Fruit fly (Drosophila melanogaster) whole organism, embryonic: ENCODE data around the gene CG5509.

Source experiments
- CG11247 ChIP-seq: fragments of 200-800 bp; sonication (Bioruptor generic); IDR thresholded peaks from 2 replicates; pipeline ENCODE4 v1.3.6; 2022; ENCODE audit warnings: missing biosample characterization, missing genetic modification characterization
- CG1233 ChIP-seq: fragments of 200-800 bp; sonication (Bioruptor generic); optimal IDR thresholded peaks from 4 replicates; lab custom pipeline; 2018; ENCODE audit warnings: missing biosample characterization, mild to moderate bottlenecking, missing genetic modification characterization
- CG12659 ChIP-seq: fragments of 200-800 bp; sonication (Bioruptor generic); optimal IDR thresholded peaks from 3 replicates; lab custom pipeline; 2017; ENCODE audit warnings: mild to moderate bottlenecking, missing biosample characterization, missing genetic modification reagents, missing genetic modification characterization
- CG17186 ChIP-seq: fragments of 200-800 bp; sonication (Bioruptor generic); optimal IDR thresholded peaks from 3 replicates; lab custom pipeline; 2017; ENCODE audit warnings: missing biosample characterization, missing genetic modification reagents, missing genetic modification characterization
- CG17568 ChIP-seq: fragments of 200-800 bp; sonication (Bioruptor generic); optimal IDR thresholded peaks from 2 replicates; lab custom pipeline; 2018; ENCODE audit warnings: missing biosample characterization, mild to moderate bottlenecking, missing genetic modification characterization, moderate library complexity
- CG17829 ChIP-seq: fragments of 200-800 bp; optimal IDR thresholded peaks from 2 replicates; lab custom pipeline; 2019; ENCODE audit warnings: missing biosample characterization, mild to moderate bottlenecking, missing genetic modification characterization, moderate library complexity
- CG18599 ChIP-seq: fragments of 200-800 bp; sonication (Bioruptor generic); optimal IDR thresholded peaks from 3 replicates; lab custom pipeline; 2017; ENCODE audit warnings: missing biosample characterization, missing genetic modification characterization, mild to moderate bottlenecking, moderate library complexity, missing genetic modification reagents
- CG2116 ChIP-seq: fragments of 200-800 bp; sonication (Bioruptor generic); optimal IDR thresholded peaks from 3 replicates; lab custom pipeline; 2018; ENCODE audit warnings: missing biosample characterization, mild to moderate bottlenecking, missing genetic modification characterization
- CG2712 ChIP-seq: fragments of 200-800 bp; optimal IDR thresholded peaks from 3 replicates; lab custom pipeline; 2019; ENCODE audit warnings: missing biosample characterization, mild to moderate bottlenecking, missing genetic modification characterization, moderate library complexity
- CG31224 ChIP-seq: fragments of 200-800 bp; sonication (Bioruptor generic); IDR thresholded peaks from 2 replicates; pipeline ENCODE4 v1.3.6; 2022; ENCODE audit warnings: missing biosample characterization, missing genetic modification characterization
- CG34224 ChIP-seq: fragments of 200-800 bp; sonication (Bioruptor generic); IDR thresholded peaks from 3 replicates; pipeline ENCODE4 v1.3.6; 2022; ENCODE audit warnings: missing biosample characterization, missing genetic modification characterization; ENCODE audit not compliant: partially characterized antibody
- CG34376 ChIP-seq: fragments of 200-800 bp; sonication (Bioruptor generic); optimal IDR thresholded peaks from 2 replicates; lab custom pipeline; 2018; ENCODE audit warnings: missing biosample characterization, mild to moderate bottlenecking, missing genetic modification characterization
- CG34422 ChIP-seq: fragments of 200-800 bp; sonication (Bioruptor generic); IDR thresholded peaks from 3 replicates; pipeline ENCODE4 v1.3.6; 2022; ENCODE audit warnings: missing biosample characterization, missing genetic modification characterization
- CG5245 ChIP-seq: fragments of 200-800 bp; sonication (Bioruptor generic); optimal IDR thresholded peaks from 3 replicates; lab custom pipeline; 2016; ENCODE audit warnings: missing biosample characterization, missing genetic modification characterization
- CG8765 ChIP-seq: fragments of 200-800 bp; sonication (Bioruptor generic); IDR thresholded peaks from 2 replicates; pipeline ENCODE4 v1.3.6; 2022; ENCODE audit warnings: missing biosample characterization, missing genetic modification characterization
- Doc3 ChIP-seq: fragments of 200-800 bp; sonication (Bioruptor generic); IDR thresholded peaks from 3 replicates; pipeline ENCODE4 v1.3.6; 2022; ENCODE audit warnings: missing biosample characterization, missing genetic modification characterization; ENCODE audit not compliant: partially characterized antibody
- Gsc ChIP-seq: fragments of 200-800 bp; sonication (Bioruptor generic); IDR thresholded peaks from 2 replicates; pipeline ENCODE4 v1.3.6; 2022; ENCODE audit warnings: missing biosample characterization, missing genetic modification characterization
- H2.0 ChIP-seq: fragments of 200-800 bp; sonication (Bioruptor generic); IDR thresholded peaks from 2 replicates; pipeline ENCODE4 v1.3.6; 2022; ENCODE audit warnings: missing biosample characterization, missing genetic modification characterization
- HHEX ChIP-seq: fragments of 200-800 bp; sonication (Bioruptor generic); optimal IDR thresholded peaks from 3 replicates; lab custom pipeline; 2017; ENCODE audit warnings: missing biosample characterization, mild to moderate bottlenecking, missing genetic modification characterization, missing genetic modification reagents
- HLH3B ChIP-seq: fragments of 200-800 bp; sonication (Bioruptor generic); IDR thresholded peaks from 2 replicates; pipeline ENCODE4 v1.3.6; 2022; ENCODE audit warnings: missing biosample characterization, missing genetic modification characterization
- HLH4C ChIP-seq: fragments of 200-800 bp; sonication (Bioruptor generic); IDR thresholded peaks from 3 replicates; pipeline ENCODE4 v1.3.6; 2022; ENCODE audit warnings: missing biosample characterization, missing genetic modification characterization; ENCODE audit not compliant: partially characterized antibody
- Hr39 ChIP-seq: fragments of >200 bp; optimal IDR thresholded peaks from 2 replicates; lab custom pipeline; 2017
- Hr51 ChIP-seq, 2 experiments: fragments of 200-800 bp; sonication (Bioruptor generic); optimal IDR thresholded peaks; 2 replicates in 1 of 2; 3 replicates in 1 of 2; lab custom pipeline; 2016 to 2018; ENCODE audit warnings: missing biosample characterization in 2 of 2, missing genetic modification characterization in 2 of 2, mild to moderate bottlenecking in 1 of 2, moderate library complexity in 1 of 2
- Kr ChIP-seq: fragments of 200-800 bp; sonication (Bioruptor generic); optimal IDR thresholded peaks from 2 replicates; lab custom pipeline; 2017; ENCODE audit warnings: missing biosample characterization, mild to moderate bottlenecking, missing genetic modification characterization
- NK7.1 ChIP-seq: fragments of 200-800 bp; sonication (Bioruptor generic); optimal IDR thresholded peaks from 3 replicates; lab custom pipeline; 2016; ENCODE audit warnings: missing biosample characterization, missing genetic modification characterization
- Nf-YA ChIP-seq: fragments of 200-800 bp; sonication (Bioruptor generic); IDR thresholded peaks from 2 replicates; pipeline ENCODE4 v1.3.6; 2022; ENCODE audit warnings: missing biosample characterization, missing genetic modification characterization
- Oaz ChIP-seq: fragments of 200-800 bp; sonication (Bioruptor generic); IDR thresholded peaks from 2 replicates; pipeline ENCODE4 v1.3.6; 2022; ENCODE audit warnings: missing biosample characterization, missing genetic modification characterization
- Rx ChIP-seq: fragments of 200-800 bp; sonication (Bioruptor generic); IDR thresholded peaks from 2 replicates; pipeline ENCODE4 v1.3.6; 2022; ENCODE audit warnings: missing biosample characterization, missing genetic modification characterization
- Trl ChIP-seq, 3 experiments: fragments of >200 bp in 2 of 3; fragments of 200-800 bp in 1 of 3; sonication (Bioruptor generic) in 1 of 3; optimal IDR thresholded peaks; 2 replicates in 1 of 3; 3 replicates in 2 of 3; lab custom pipeline; 2016 to 2017; ENCODE audit warnings: missing biosample characterization in 1 of 3, missing genetic modification characterization in 1 of 3
- Xbp1 ChIP-seq: fragments of 200-800 bp; sonication (Bioruptor generic); optimal IDR thresholded peaks from 3 replicates; lab custom pipeline; 2016; ENCODE audit warnings: missing biosample characterization, mild to moderate bottlenecking, missing genetic modification characterization
- bowl ChIP-seq: fragments of 200-800 bp; sonication (Bioruptor generic); IDR thresholded peaks from 2 replicates; pipeline ENCODE4 v1.3.6; 2022; ENCODE audit warnings: missing biosample characterization, missing genetic modification characterization
- caup ChIP-seq: fragments of 200-800 bp; sonication (Bioruptor generic); optimal IDR thresholded peaks from 3 replicates; lab custom pipeline; 2017; ENCODE audit warnings: missing biosample characterization, mild to moderate bottlenecking, missing genetic modification characterization, moderate library complexity; ENCODE audit not compliant: severe bottlenecking
- crp ChIP-seq, 2 experiments: fragments of 200-800 bp; sonication (Bioruptor generic); optimal IDR thresholded peaks; 2 replicates in 1 of 2; 3 replicates in 1 of 2; lab custom pipeline; 2017; ENCODE audit warnings: missing biosample characterization in 2 of 2, missing genetic modification characterization in 2 of 2, mild to moderate bottlenecking in 1 of 2, moderate library complexity in 1 of 2
- disco-r ChIP-seq: fragments of 200-800 bp; sonication (Bioruptor generic); optimal IDR thresholded peaks from 2 replicates; lab custom pipeline; 2016; ENCODE audit warnings: missing biosample characterization, missing genetic modification characterization
- gem ChIP-seq: fragments of 200-800 bp; sonication (Bioruptor generic); optimal IDR thresholded peaks from 2 replicates; lab custom pipeline; 2019; ENCODE audit warnings: missing biosample characterization, mild to moderate bottlenecking, missing genetic modification characterization, moderate library complexity
- ham ChIP-seq: fragments of 200-800 bp; sonication (Bioruptor generic); IDR thresholded peaks from 2 replicates; pipeline ENCODE4 v1.3.6; 2022; ENCODE audit warnings: missing biosample characterization, missing genetic modification characterization
- klu ChIP-seq: fragments of 200-800 bp; sonication (Bioruptor generic); IDR thresholded peaks from 2 replicates; pipeline ENCODE4 v1.3.6; 2022; ENCODE audit warnings: missing biosample characterization, missing genetic modification characterization
- lbe ChIP-seq: fragments of 200-800 bp; sonication (Bioruptor generic); optimal IDR thresholded peaks from 2 replicates; lab custom pipeline; 2016; ENCODE audit warnings: missing biosample characterization, mild to moderate bottlenecking, missing genetic modification characterization
- maf-S ChIP-seq: fragments of 200-800 bp; sonication (Bioruptor generic); optimal IDR thresholded peaks from 2 replicates; lab custom pipeline; 2016; ENCODE audit warnings: missing biosample characterization, missing genetic modification characterization
- odd ChIP-seq: fragments of 200-800 bp; sonication (Bioruptor generic); optimal IDR thresholded peaks from 2 replicates; lab custom pipeline; 2017; ENCODE audit warnings: missing biosample characterization, mild to moderate bottlenecking, missing genetic modification characterization
- otp ChIP-seq: fragments of 200-800 bp; sonication (Bioruptor generic); IDR thresholded peaks from 3 replicates; pipeline ENCODE4, ENCODE4 v1.3.6; 2022; ENCODE audit warnings: missing biosample characterization, missing genetic modification characterization
- pb ChIP-seq: fragments of 200-800 bp; sonication (Bioruptor generic); optimal IDR thresholded peaks from 3 replicates; lab custom pipeline; 2016; ENCODE audit warnings: missing biosample characterization, missing genetic modification characterization
- phol ChIP-seq: fragments of 200-800 bp; sonication (Bioruptor generic); optimal IDR thresholded peaks from 3 replicates; lab custom pipeline; 2018; ENCODE audit warnings: missing biosample characterization, mild to moderate bottlenecking, missing genetic modification characterization, moderate library complexity
- prd ChIP-seq, 3 experiments: fragments of >200 bp in 2 of 3; fragments of 200-800 bp in 1 of 3; sonication (Bioruptor generic) in 1 of 3; optimal IDR thresholded peaks in 2 of 3; IDR thresholded peaks in 1 of 3; 2 replicates in 2 of 3; 3 replicates in 1 of 3; pipeline versions ENCODE4 v1.3.6 to Lab custom; 2017 to 2022; ENCODE audit warnings: missing biosample characterization in 1 of 3, missing genetic modification characterization in 1 of 3
- psq ChIP-seq: fragments of 200-800 bp; sonication (Bioruptor generic); optimal IDR thresholded peaks from 2 replicates; lab custom pipeline; 2017; ENCODE audit warnings: missing biosample characterization, missing genetic modification characterization
- pzg ChIP-seq: fragments of 200-800 bp; sonication (Bioruptor generic); optimal IDR thresholded peaks from 3 replicates; lab custom pipeline; 2018; ENCODE audit warnings: missing biosample characterization, mild to moderate bottlenecking, missing genetic modification characterization, moderate library complexity
- rib ChIP-seq: fragments of 200-800 bp; sonication (Bioruptor generic); IDR thresholded peaks from 2 replicates; pipeline ENCODE4 v1.3.6; 2022; ENCODE audit warnings: missing biosample characterization, missing genetic modification characterization
- shn ChIP-seq: fragments of 200-800 bp; sonication (Bioruptor generic); optimal IDR thresholded peaks from 3 replicates; lab custom pipeline; 2016; ENCODE audit warnings: missing biosample characterization, missing genetic modification characterization
- tgo ChIP-seq: fragments of 200-800 bp; sonication (Bioruptor generic); IDR thresholded peaks from 3 replicates; pipeline ENCODE4 v1.3.6; 2022; ENCODE audit warnings: missing biosample characterization, missing genetic modification characterization

Gene CG5509

dm6 chr3R:12402935-12403334 is 49.3 kb upstream of the CG5509 start (continued):
- peak; percentile 99 for TF ChIP-seq CG18599 (GFP tag; lab: Kevin White, UChicago)
- TF ChIP-seq CG12659 (GFP tag; lab: Kevin White, UChicago) = peak; percentile 97
- peak; percentile 97 for TF ChIP-seq CG17568 (GFP tag; lab: Kevin White, UChicago)
- peak; percentile 96 for TF ChIP-seq H2.0 (GFP tag; lab: Robert Waterston, UW)
- TF ChIP-seq Rx (GFP tag; lab: Robert Waterston, UW) = peak; percentile 94
- peak; percentile 95 for TF ChIP-seq bowl
- 0 out of 3 replicates have a peak, but pooled peaks have one; percentile 44 for TF ChIP-seq Doc3 (GFP tag; lab: Robert Waterston, UW)
- peak; percentile 97 for TF ChIP-seq caup (GFP tag; lab: Kevin White, UChicago)
- peak; percentile 95 for TF ChIP-seq otp (GFP tag; lab: Robert Waterston, UW)
- TF ChIP-seq CG17186 (GFP tag; lab: Kevin White, UChicago) = peak; percentile 97
- peak; percentile 91 for TF ChIP-seq CG2116 (GFP tag; lab: Kevin White, UChicago)
- peak; percentile 99 for TF ChIP-seq CG17829
- TF ChIP-seq ham = peak; percentile 57; the same call in 1 of the 2 replicates
- TF ChIP-seq psq (GFP tag; lab: Kevin White, UChicago) = peak; percentile 87
- TF ChIP-seq CG34422 = peak; percentile 96
- TF ChIP-seq klu (GFP tag; lab: Robert Waterston, UW) = peak; percentile 86
- TF ChIP-seq Xbp1 (GFP tag; lab: Kevin White, UChicago) = peak; percentile 97
- TF ChIP-seq CG1233 (GFP tag; lab: Kevin White, UChicago) = peak; percentile 98
- TF ChIP-seq CG11247 (GFP tag; lab: Robert Waterston, UW) = peak; percentile 90
- TF ChIP-seq odd (GFP tag; lab: Kevin White, UChicago) = peak; percentile 96
- TF ChIP-seq pzg (GFP tag; lab: Kevin White, UChicago) = peak; percentile 46
- TF ChIP-seq CG5245 (GFP tag; lab: Kevin White, UChicago) = peak; percentile 94
- TF ChIP-seq phol = peak; percentile 99
- TF ChIP-seq HHEX (GFP tag; lab: Kevin White, UChicago) = peak; percentile 98
- peak; percentile 97 for TF ChIP-seq lbe (GFP tag; lab: Kevin White, UChicago)
- TF ChIP-seq HLH4C (GFP tag; lab: Robert Waterston, UW) = 0 out of 3 replicates have a peak, but pooled peaks have one; percentile 40
- no peak for TF ChIP-seq Gsc (GFP tag; lab: Robert Waterston, UW)
- peak; percentile 86 for TF ChIP-seq rib (GFP tag; lab: Robert Waterston, UW)
- peak; percentile 86 for TF ChIP-seq disco-r
- TF ChIP-seq HLH3B (GFP tag; lab: Robert Waterston, UW) = peak; percentile 97
- peak; percentile 99 for TF ChIP-seq Nf-YA (GFP tag; lab: Robert Waterston, UW)
- no peak for TF ChIP-seq Trl (optimal IDR thresholded peaks at IDR 0.05; lab: Kevin White, UChicago)
- peak; percentile 95 for TF ChIP-seq Trl (GFP tag; optimal IDR thresholded peaks at IDR 0.05; lab: Kevin White, UChicago)
- peak; percentile 100 for TF ChIP-seq CG34376 (GFP tag; lab: Kevin White, UChicago)
- TF ChIP-seq gem (tag; lab: Kevin White, UChicago) = peak; percentile 99
- TF ChIP-seq crp (GFP tag; optimal IDR thresholded peaks at IDR 0.05; lab: Kevin White, UChicago) = peak in 1 of 2 experiments; percentile 67
- peak; percentile 92 for TF ChIP-seq Oaz
- peak; percentile 86 for TF ChIP-seq pb (GFP tag; lab: Kevin White, UChicago)
- no peak for TF ChIP-seq prd (optimal IDR thresholded peaks at IDR 0.05; lab: Kevin White, UChicago)
- TF ChIP-seq prd (GFP tag; IDR thresholded peaks at IDR 0.05; lab: Robert Waterston, UW) = peak; percentile 97
- peak; percentile 90 for TF ChIP-seq CG31224 (GFP tag; lab: Robert Waterston, UW)
- TF ChIP-seq Hr51 (GFP tag; optimal IDR thresholded peaks at IDR 0.05; lab: Kevin White, UChicago) = peak; percentile 92 to 99
- no peak for TF ChIP-seq Hr39 (lab: Kevin White, UChicago)
- peak; percentile 36 for TF ChIP-seq Kr (GFP tag; lab: Kevin White, UChicago)
- peak; percentile 75 for TF ChIP-seq shn (GFP tag; lab: Kevin White, UChicago)
- peak; percentile 91 for TF ChIP-seq CG8765 (GFP tag; lab: Robert Waterston, UW)
- TF ChIP-seq NK7.1 = peak; percentile 95
- TF ChIP-seq maf-S (GFP tag; lab: Kevin White, UChicago) = peak; percentile 94
- peak; percentile 55; the same call in 1 of the 3 replicates for TF ChIP-seq CG34224
- peak; percentile 95 for TF ChIP-seq tgo
- TF ChIP-seq CG2712 (tag; lab: Kevin White, UChicago) = peak; percentile 99
